Worm (Caenorhabditis elegans) whole organism, L4 larva: ENCODE results near the gene dhcr-24.

Experiments used
- F26F4.8 ChIP-seq: fragments of 200-800 bp; sonication (Bioruptor generic); conservative IDR thresholded peaks from 2 replicates; pipeline ENCODE4 v1.3.6; 2022; ENCODE audit warnings: missing genetic modification characterization, missing compliant biosample characterization
- F49E8.2 ChIP-seq: sonication (generic microtip); optimal IDR thresholded peaks from 2 replicates; lab custom pipeline; 2016; ENCODE audit warnings: missing compliant biosample characterization, mild to moderate bottlenecking, missing genetic modification characterization, borderline replicate concordance
- R02D3.7 ChIP-seq: fragments of 150-350 bp; sonication (generic microtip); optimal IDR thresholded peaks from 3 replicates; lab custom pipeline; 2014; ENCODE audit warnings: missing biosample characterization, missing genetic modification characterization
- T26A8.4 ChIP-seq: fragments of 200-800 bp; sonication (Bioruptor generic); IDR thresholded peaks from 2 replicates; pipeline ENCODE4 v1.3.6; 2022; ENCODE audit warnings: missing genetic modification characterization, missing compliant biosample characterization
- Y75B8A.6 ChIP-seq: fragments of 200-800 bp; sonication (Bioruptor generic); IDR thresholded peaks from 2 replicates; pipeline ENCODE4 v1.3.6; 2022; ENCODE audit warnings: missing genetic modification reagents, missing genetic modification characterization, missing compliant biosample characterization
- ZK546.5 ChIP-seq, 2 experiments: sonication (generic microtip); optimal IDR thresholded peaks; 2 replicates each; lab custom pipeline; 2017; ENCODE audit warnings: missing biosample characterization in 2 of 2, missing genetic modification characterization in 2 of 2
- aha-1 ChIP-seq: fragments of 150-350 bp; peaks from one replicate; lab custom pipeline; 2014; ENCODE audit warnings: missing biosample characterization, missing genetic modification characterization
- aly-2 ChIP-seq: sonication (generic microtip); optimal IDR thresholded peaks from 2 replicates; lab custom pipeline; 2018; ENCODE audit warnings: missing biosample characterization, missing genetic modification characterization
- ama-1 ChIP-seq: fragments of 150-350 bp; optimal IDR thresholded peaks from 2 replicates; lab custom pipeline; 2014; ENCODE audit warnings: inconsistent platforms, mixed read lengths
- attf-4 ChIP-seq: sonication (generic microtip); optimal IDR thresholded peaks from 3 replicates; lab custom pipeline; 2017; ENCODE audit warnings: missing biosample characterization, missing genetic modification characterization
- ceh-20 ChIP-seq: fragments of 200-800 bp; sonication (Bioruptor generic); IDR thresholded peaks from 2 replicates; pipeline ENCODE4 v1.3.6; 2022; ENCODE audit warnings: missing genetic modification reagents, missing genetic modification characterization, missing compliant biosample characterization
- ces-1 ChIP-seq: fragments of 150-350 bp; sonication (generic microtip); optimal IDR thresholded peaks from 4 replicates; lab custom pipeline; 2014; ENCODE audit warnings: missing biosample characterization, missing genetic modification reagents, missing genetic modification characterization
- ctbp-1 ChIP-seq: fragments of 200-800 bp; sonication (Bioruptor generic); IDR thresholded peaks from 2 replicates; pipeline ENCODE4 v1.3.6; 2022; ENCODE audit warnings: missing genetic modification reagents, missing genetic modification characterization, missing compliant biosample characterization
- daf-16 ChIP-seq, 3 experiments: sonication (generic microtip); optimal IDR thresholded peaks; 2 replicates each; lab custom pipeline; 2016 to 2017; ENCODE audit warnings: missing genetic modification characterization in 3 of 3, missing genetic modification reagents in 3 of 3, mild to moderate bottlenecking in 2 of 3, missing compliant biosample characterization in 2 of 3, missing biosample characterization in 1 of 3, moderate library complexity in 1 of 3
- daf-19 ChIP-seq: fragments of 200-800 bp; sonication (Bioruptor generic); conservative IDR thresholded peaks from 2 replicates; pipeline ENCODE4 v1.3.6; 2022; ENCODE audit warnings: missing genetic modification characterization, missing compliant biosample characterization
- dmd-8 ChIP-seq: fragments of 200-800 bp; sonication (Bioruptor generic); IDR thresholded peaks from 2 replicates; pipeline ENCODE4 v1.3.6; 2022; ENCODE audit warnings: missing genetic modification characterization, missing compliant biosample characterization
- dmd-9 ChIP-seq: fragments of 200-800 bp; sonication (Bioruptor generic); IDR thresholded peaks from 2 replicates; pipeline ENCODE4 v1.3.6; 2022; ENCODE audit warnings: missing genetic modification reagents, missing genetic modification characterization, missing compliant biosample characterization
- dpl-1 ChIP-seq: fragments of 150-350 bp; optimal IDR thresholded peaks from 2 replicates; lab custom pipeline; 2014; ENCODE audit warnings: missing biosample characterization, missing genetic modification reagents, missing genetic modification characterization
- dve-1 ChIP-seq: sonication (generic microtip); optimal IDR thresholded peaks from 2 replicates; lab custom pipeline; 2017; ENCODE audit warnings: antibody characterized with exemption, mild to moderate bottlenecking, missing genetic modification characterization, missing compliant biosample characterization; ENCODE audit not compliant: insufficient read depth
- fkh-10 ChIP-seq: fragments of 150-350 bp; optimal IDR thresholded peaks from 2 replicates; lab custom pipeline; 2014; ENCODE audit warnings: missing biosample characterization, missing genetic modification reagents, missing genetic modification characterization
- hif-1 ChIP-seq, 2 experiments: sonication (generic microtip); optimal IDR thresholded peaks; 2 replicates each; lab custom pipeline; 2016 to 2017; ENCODE audit warnings: missing compliant biosample characterization in 2 of 2, missing genetic modification characterization in 2 of 2, missing genetic modification reagents in 2 of 2, missing genotype in 2 of 2, mild to moderate bottlenecking in 1 of 2
- hlh-30 ChIP-seq: sonication (generic microtip); optimal IDR thresholded peaks from 2 replicates; lab custom pipeline; 2017; ENCODE audit warnings: antibody characterized with exemption, mild to moderate bottlenecking, missing genetic modification characterization, missing compliant biosample characterization; ENCODE audit not compliant: insufficient read depth
- hmg-1.1 ChIP-seq: fragments of 200-800 bp; sonication (Bioruptor generic); IDR thresholded peaks from 2 replicates; pipeline ENCODE4 v1.3.6; 2022; ENCODE audit warnings: missing genetic modification reagents, missing genetic modification characterization, missing compliant biosample characterization
- lim-7 ChIP-seq: fragments of 200-800 bp; sonication (Bioruptor generic); IDR thresholded peaks from 2 replicates; pipeline ENCODE4 v1.3.6; 2022; ENCODE audit warnings: missing genetic modification characterization, missing compliant biosample characterization
- lin-1 ChIP-seq: fragments of 200-800 bp; sonication (Bioruptor generic); IDR thresholded peaks from 2 replicates; pipeline ENCODE4 v1.3.6; 2022; ENCODE audit warnings: missing genetic modification reagents, missing genetic modification characterization, missing compliant biosample characterization
- lin-15B ChIP-seq: fragments of 150-350 bp; sonication (generic microtip); optimal IDR thresholded peaks from 3 replicates; lab custom pipeline; 2014; ENCODE audit warnings: missing biosample characterization, missing genetic modification characterization
- lin-38 ChIP-seq: fragments of 200-800 bp; sonication (Bioruptor generic); IDR thresholded peaks from 2 replicates; pipeline ENCODE4 v1.3.6; 2022; ENCODE audit warnings: missing genetic modification reagents, missing genetic modification characterization, missing compliant biosample characterization
- lin-39 ChIP-seq: fragments of 150-350 bp; optimal IDR thresholded peaks from 2 replicates; lab custom pipeline; 2014; ENCODE audit warnings: missing biosample characterization, missing genetic modification reagents, missing genetic modification characterization
- lsy-2 ChIP-seq, 2 experiments: fragments of 150-350 bp in 1 of 2; sonication (generic microtip) in 1 of 2; optimal IDR thresholded peaks; 2 replicates each; lab custom pipeline; 2014 to 2017; ENCODE audit warnings: missing biosample characterization in 2 of 2, missing genetic modification characterization in 2 of 2
- mep-1 ChIP-seq: fragments of 150-350 bp; sonication (generic microtip); optimal IDR thresholded peaks from 3 replicates; lab custom pipeline; 2014; ENCODE audit warnings: missing biosample characterization, missing genetic modification characterization
- mes-2 ChIP-seq: sonication (generic microtip); optimal IDR thresholded peaks from 2 replicates; lab custom pipeline; 2016; ENCODE audit warnings: missing genotype, mild to moderate bottlenecking, missing genetic modification characterization, missing compliant biosample characterization; ENCODE audit not compliant: poor library complexity, severe bottlenecking
- mxl-2 ChIP-seq: fragments of 200-800 bp; sonication (Bioruptor generic); conservative IDR thresholded peaks from 2 replicates; pipeline ENCODE4 v1.3.6; 2022; ENCODE audit warnings: missing genetic modification reagents, missing genetic modification characterization, missing compliant biosample characterization
- mxl-3 ChIP-seq: fragments of 200-800 bp; sonication (Bioruptor generic); optimal IDR thresholded peaks from 2 replicates; lab custom pipeline; 2018; ENCODE audit warnings: mild to moderate bottlenecking, missing genetic modification characterization, missing compliant biosample characterization
- nhr-102 ChIP-seq: sonication (generic microtip); optimal IDR thresholded peaks from 2 replicates; lab custom pipeline; 2016; ENCODE audit warnings: mild to moderate bottlenecking, missing genetic modification characterization, moderate library complexity, missing compliant biosample characterization
- nhr-11 ChIP-seq: fragments of 150-350 bp; optimal IDR thresholded peaks from 2 replicates; lab custom pipeline; 2014; ENCODE audit warnings: missing biosample characterization, missing genetic modification characterization
- nhr-237 ChIP-seq: sonication (generic microtip); optimal IDR thresholded peaks from 2 replicates; lab custom pipeline; 2017; ENCODE audit warnings: missing biosample characterization, missing genetic modification characterization
- nhr-25 ChIP-seq: sonication (generic microtip); optimal IDR thresholded peaks from 2 replicates; lab custom pipeline; 2017; ENCODE audit warnings: missing genetic modification characterization, mild to moderate bottlenecking, missing compliant biosample characterization, antibody characterized with exemption, moderate library complexity, borderline replicate concordance; ENCODE audit not compliant: insufficient read depth
- nhr-28 ChIP-seq: fragments of 150-350 bp; optimal IDR thresholded peaks from 2 replicates; lab custom pipeline; 2014; ENCODE audit warnings: missing biosample characterization, missing genetic modification characterization
- nhr-6 ChIP-seq: fragments of 150-350 bp; optimal IDR thresholded peaks from 2 replicates; lab custom pipeline; 2014; ENCODE audit warnings: missing biosample characterization, missing genetic modification characterization
- nhr-76 ChIP-seq: fragments of 150-350 bp; optimal IDR thresholded peaks from 2 replicates; lab custom pipeline; 2014; ENCODE audit warnings: missing biosample characterization, missing genetic modification characterization
- nhr-77 ChIP-seq: fragments of 150-350 bp; optimal IDR thresholded peaks from 2 replicates; lab custom pipeline; 2014; ENCODE audit warnings: missing biosample characterization, missing genetic modification characterization
- pha-4 ChIP-seq, 2 experiments: fragments of 150-350 bp in 1 of 2; fragments of 200-800 bp in 1 of 2; sonication (Bioruptor generic) in 1 of 2; IDR thresholded peaks in 1 of 2; optimal IDR thresholded peaks in 1 of 2; 2 replicates each; pipeline versions ENCODE4 v1.3.6 to Lab custom; 2014 to 2022; ENCODE audit warnings: missing genetic modification characterization in 2 of 2, missing genetic modification reagents in 2 of 2, missing biosample characterization in 1 of 2, missing compliant biosample characterization in 1 of 2
- saeg-2 ChIP-seq: fragments of 200-800 bp; sonication (Bioruptor generic); IDR thresholded peaks from 2 replicates; pipeline ENCODE4 v1.3.6; 2022; ENCODE audit warnings: missing genetic modification reagents, missing genetic modification characterization, missing compliant biosample characterization
- set-16 ChIP-seq: fragments of 200-800 bp; sonication (Bioruptor generic); IDR thresholded peaks from 2 replicates; pipeline ENCODE4 v1.3.6; 2022; ENCODE audit warnings: missing genetic modification reagents, missing genetic modification characterization, missing compliant biosample characterization
- skn-1 ChIP-seq: fragments of 150-350 bp; optimal IDR thresholded peaks from 2 replicates; lab custom pipeline; 2014; ENCODE audit warnings: missing biosample characterization, missing genetic modification characterization
- snpc-4 ChIP-seq: fragments of 150-350 bp; optimal IDR thresholded peaks from 2 replicates; lab custom pipeline; 2014; ENCODE audit warnings: missing biosample characterization, missing genetic modification characterization
- spr-1 ChIP-seq: sonication (generic microtip); optimal IDR thresholded peaks from 2 replicates; lab custom pipeline; 2016; ENCODE audit warnings: mild to moderate bottlenecking, missing genetic modification characterization, missing compliant biosample characterization
- unc-130 ChIP-seq: sonication (generic microtip); optimal IDR thresholded peaks from 2 replicates; lab custom pipeline; 2016; ENCODE audit warnings: missing genetic modification reagents, missing genetic modification characterization, missing compliant biosample characterization
- zfp-2 ChIP-seq: sonication (generic microtip); optimal IDR thresholded peaks from 2 replicates; lab custom pipeline; 2016; ENCODE audit warnings: mild to moderate bottlenecking, missing genetic modification characterization, missing compliant biosample characterization
- ztf-11 ChIP-seq: fragments of 150-350 bp; optimal IDR thresholded peaks from 2 replicates; lab custom pipeline; 2014; ENCODE audit warnings: missing biosample characterization, missing genetic modification characterization
- ztf-7 ChIP-seq: fragments of 150-350 bp; optimal IDR thresholded peaks from 2 replicates; lab custom pipeline; 2014; ENCODE audit warnings: missing biosample characterization, missing genetic modification characterization

The dhcr-24 gene

DNA sequence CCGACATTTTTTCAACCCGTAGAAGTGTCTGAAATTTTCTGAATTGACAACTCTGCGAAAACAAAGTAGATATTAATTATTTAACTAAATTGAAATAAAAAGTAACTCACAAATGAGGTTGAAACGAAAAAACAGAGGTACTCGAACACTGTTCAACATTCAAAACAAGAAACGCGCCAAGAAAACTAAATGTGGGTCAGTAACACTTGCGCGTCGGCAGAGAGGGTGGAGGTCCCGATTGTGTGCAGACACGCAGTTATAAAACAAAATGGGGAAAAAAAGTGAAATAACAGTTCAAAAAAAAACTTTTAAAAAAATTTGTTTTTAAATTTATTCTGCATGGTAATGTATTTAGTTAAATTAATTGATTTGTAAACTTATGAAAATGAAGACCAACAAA lies 4.5 kb downstream of the dhcr-24 start (continued):
- no peak for TF ChIP-seq lin-1 (GFP tag; lab: Robert Waterston, UW)
- peak; percentile 35; the same call in 1 of the 2 replicates for TF ChIP-seq hmg-1.1 (GFP tag; lab: Robert Waterston, UW)
- TF ChIP-seq dmd-9 (GFP tag; lab: Robert Waterston, UW): no peak
- TF ChIP-seq nhr-6 (tag; lab: Kevin White, UChicago): no peak
- TF ChIP-seq nhr-237 (tag; lab: Kevin White, UChicago): no peak
- peak; percentile 6 for TF ChIP-seq nhr-25
- TF ChIP-seq aly-2: no peak
- peak in 1 of 2 experiments; percentile 75 for TF ChIP-seq lsy-2 (tag; optimal IDR thresholded peaks at IDR 0.05; lab: Kevin White, UChicago)
- TF ChIP-seq ztf-7 (tag; lab: Kevin White, UChicago): no peak
- no peak for TF ChIP-seq nhr-28 (tag; lab: Kevin White, UChicago)
- TF ChIP-seq R02D3.7: no peak
- peak; percentile 41 for TF ChIP-seq nhr-77 (tag; lab: Kevin White, UChicago)
- no peak for TF ChIP-seq ztf-11 (tag; lab: Kevin White, UChicago)
- peak; percentile 33 for TF ChIP-seq aha-1 (tag; lab: Kevin White, UChicago)
- no peak for TF ChIP-seq unc-130 (GFP tag; lab: Kevin White, UChicago)
- TF ChIP-seq T26A8.4 (GFP tag; lab: Robert Waterston, UW): no peak
- no peak for TF ChIP-seq snpc-4 (tag; lab: Kevin White, UChicago)
- TF ChIP-seq lin-38 (GFP tag; lab: Robert Waterston, UW): no peak; the same call in 1 of the 2 replicates
- no peak for TF ChIP-seq hif-1 (tag; optimal IDR thresholded peaks at IDR 0.05; lab: Kevin White, UChicago)
- no peak for TF ChIP-seq daf-19 (GFP tag; lab: Robert Waterston, UW)
- no peak for TF ChIP-seq lin-15B (tag; lab: Kevin White, UChicago)
- no peak for TF ChIP-seq daf-16 (GFP tag; optimal IDR thresholded peaks at IDR 0.05; lab: Kevin White, UChicago)
- TF ChIP-seq daf-16 (tag; optimal IDR thresholded peaks at IDR 0.05; lab: Kevin White, UChicago): peak; percentile 20
- TF ChIP-seq dmd-8 (GFP tag; lab: Robert Waterston, UW): no peak
- TF ChIP-seq attf-4 (tag; lab: Kevin White, UChicago): no peak
- TF ChIP-seq pha-4 (GFP tag; IDR thresholded peaks at IDR 0.05; lab: Robert Waterston, UW): 0 out of 2 replicates have a peak, but pooled peaks have one; percentile 24
- no peak for TF ChIP-seq pha-4 (tag; optimal IDR thresholded peaks at IDR 0.05; lab: Kevin White, UChicago)
- peak; percentile 80 for TF ChIP-seq mep-1 (tag; lab: Kevin White, UChicago)
- peak; percentile 42 for TF ChIP-seq hlh-30 (tag; lab: Kevin White, UChicago)
- TF ChIP-seq Y75B8A.6: no peak
- no peak for TF ChIP-seq ZK546.5 (tag; optimal IDR thresholded peaks at IDR 0.05; lab: Kevin White, UChicago)
- no peak for TF ChIP-seq mxl-3 (GFP tag; lab: Kevin White, UChicago)
- no peak for TF ChIP-seq ceh-20 (GFP tag; lab: Robert Waterston, UW)
- TF ChIP-seq mxl-2: no peak
- TF ChIP-seq F26F4.8 (GFP tag; lab: Robert Waterston, UW): no peak
- TF ChIP-seq skn-1 (tag; lab: Kevin White, UChicago): no peak
- peak; percentile 1 for TF ChIP-seq nhr-102 (tag; lab: Kevin White, UChicago)
- no peak for TF ChIP-seq saeg-2 (GFP tag; lab: Robert Waterston, UW)
- TF ChIP-seq dpl-1 (GFP tag; lab: Kevin White, UChicago): peak; percentile 57
- no peak for TF ChIP-seq set-16 (GFP tag; lab: Robert Waterston, UW)
- no peak for TF ChIP-seq F49E8.2
- TF ChIP-seq dve-1: peak; percentile 36
- peak; percentile 76 for TF ChIP-seq mes-2
- no peak for TF ChIP-seq ces-1 (GFP tag; lab: Kevin White, UChicago)
- no peak for TF ChIP-seq lin-39 (tag; lab: Kevin White, UChicago)
- no peak for TF ChIP-seq spr-1 (tag; lab: Kevin White, UChicago)
- TF ChIP-seq ama-1: no peak
- no peak for TF ChIP-seq nhr-76 (tag; lab: Kevin White, UChicago)
- TF ChIP-seq fkh-10 (GFP tag; lab: Kevin White, UChicago): no peak
- no peak for TF ChIP-seq zfp-2 (tag; lab: Kevin White, UChicago)
- no peak for TF ChIP-seq nhr-11
- TF ChIP-seq lim-7 (GFP tag; lab: Robert Waterston, UW): no peak
- TF ChIP-seq ctbp-1: no peak
- TF ChIP-seq, all 104 proteins: peak for 16
